Worm (Caenorhabditis elegans) whole organism, midembryonic: Measurements from ENCODE around the gene srd-33.

Experiments used
- cog-1 ChIP-seq: sonication (generic microtip); optimal IDR thresholded peaks from 2 replicates; lab custom pipeline; 2016; ENCODE audit warnings: missing genetic modification characterization, missing compliant biosample characterization
- flt-1 ChIP-seq: fragments of 200-800 bp; sonication (Bioruptor generic); IDR thresholded peaks from 2 replicates; pipeline ENCODE4 v1.3.6; 2022; ENCODE audit warnings: missing genetic modification characterization, missing compliant biosample characterization
- ztf-29 ChIP-seq: fragments of 200-800 bp; sonication (Bioruptor generic); IDR thresholded peaks from 2 replicates; pipeline ENCODE4 v1.3.6; 2022; ENCODE audit warnings: missing genetic modification reagents, missing genetic modification characterization, missing compliant biosample characterization

- TF ChIP-seq cog-1 (no peak), ztf-29 (GFP tag; lab: Robert Waterston, UW) (no peak), flt-1 (GFP tag; lab: Robert Waterston, UW) (no peak)
These were observed 30.9 kb upstream of the srd-33 start, which contains the start of gene cwp-1 for ce11 chrV:4841179-4841578.
